Fruit fly (Drosophila melanogaster) whole organism, embryonic: Measurements from ENCODE around the gene CG42494.

Source experiments
- Antp ChIP-seq: fragments of 200-800 bp; sonication (Bioruptor generic); optimal IDR thresholded peaks from 3 replicates; lab custom pipeline; 2016; ENCODE audit warnings: missing biosample characterization, missing genetic modification characterization
- Asciz ChIP-seq: fragments of 200-800 bp; sonication (Bioruptor generic); optimal IDR thresholded peaks from 2 replicates; lab custom pipeline; 2017; ENCODE audit warnings: missing biosample characterization, mild to moderate bottlenecking, missing genetic modification characterization, missing genetic modification reagents
- CG11695 ChIP-seq: fragments of 200-800 bp; sonication (Bioruptor generic); IDR thresholded peaks from 3 replicates; pipeline ENCODE4 v1.3.6; 2022; ENCODE audit warnings: missing biosample characterization, missing genetic modification characterization
- CG12104 ChIP-seq: fragments of 200-800 bp; sonication (Bioruptor generic); optimal IDR thresholded peaks from 3 replicates; lab custom pipeline; 2016; ENCODE audit warnings: missing biosample characterization, missing genetic modification characterization
- CG12219 ChIP-seq: fragments of 200-800 bp; sonication (Bioruptor generic); optimal IDR thresholded peaks from 3 replicates; lab custom pipeline; 2018; ENCODE audit warnings: missing biosample characterization, mild to moderate bottlenecking, missing genetic modification characterization
- CG12299 ChIP-seq: fragments of 200-800 bp; sonication (Bioruptor generic); optimal IDR thresholded peaks from 2 replicates; lab custom pipeline; 2018; ENCODE audit warnings: missing biosample characterization, mild to moderate bottlenecking, missing genetic modification characterization
- CG13894 ChIP-seq: fragments of 200-800 bp; sonication (Bioruptor generic); optimal IDR thresholded peaks from 3 replicates; lab custom pipeline; 2018; ENCODE audit warnings: missing biosample characterization, mild to moderate bottlenecking, missing genetic modification characterization, moderate library complexity
- CG15011 ChIP-seq: fragments of 200-800 bp; sonication (Bioruptor generic); optimal IDR thresholded peaks from 3 replicates; lab custom pipeline; 2018; ENCODE audit warnings: missing biosample characterization, mild to moderate bottlenecking, missing genetic modification characterization
- CG15073 ChIP-seq: fragments of 200-800 bp; sonication (Bioruptor generic); optimal IDR thresholded peaks from 2 replicates; lab custom pipeline; 2016; ENCODE audit warnings: missing biosample characterization, missing genetic modification characterization
- CG17361 ChIP-seq: fragments of 200-800 bp; sonication (Bioruptor generic); IDR thresholded peaks from 3 replicates; pipeline ENCODE4 v1.3.6; 2022; ENCODE audit warnings: missing biosample characterization, missing genetic modification characterization
- CG17385 ChIP-seq: fragments of 200-800 bp; sonication (Bioruptor generic); optimal IDR thresholded peaks from 3 replicates; lab custom pipeline; 2018; ENCODE audit warnings: missing biosample characterization, mild to moderate bottlenecking, missing genetic modification characterization
- CG17568 ChIP-seq: fragments of 200-800 bp; sonication (Bioruptor generic); optimal IDR thresholded peaks from 2 replicates; lab custom pipeline; 2018; ENCODE audit warnings: missing biosample characterization, mild to moderate bottlenecking, missing genetic modification characterization, moderate library complexity
- CG18011 ChIP-seq: fragments of 200-800 bp; sonication (Bioruptor generic); optimal IDR thresholded peaks from 2 replicates; lab custom pipeline; 2017; ENCODE audit warnings: missing biosample characterization, missing genetic modification characterization, mild to moderate bottlenecking, moderate library complexity, missing genotype
- CG2129 ChIP-seq: fragments of 200-800 bp; sonication (Bioruptor generic); IDR thresholded peaks from 2 replicates; pipeline ENCODE4 v1.3.6; 2022; ENCODE audit warnings: missing biosample characterization, missing genetic modification characterization; ENCODE audit not compliant: partially characterized antibody
- CG30431 ChIP-seq: fragments of 200-800 bp; sonication (Bioruptor generic); optimal IDR thresholded peaks from 2 replicates; lab custom pipeline; 2017; ENCODE audit warnings: missing biosample characterization, missing genetic modification characterization
- CG34376 ChIP-seq: fragments of 200-800 bp; sonication (Bioruptor generic); optimal IDR thresholded peaks from 2 replicates; lab custom pipeline; 2018; ENCODE audit warnings: missing biosample characterization, mild to moderate bottlenecking, missing genetic modification characterization
- CG3838 ChIP-seq: fragments of 200-800 bp; sonication (Bioruptor generic); optimal IDR thresholded peaks from 3 replicates; lab custom pipeline; 2016; ENCODE audit warnings: missing biosample characterization, missing genetic modification characterization
- CG3995 ChIP-seq: fragments of 200-800 bp; sonication (Bioruptor generic); optimal IDR thresholded peaks from 3 replicates; lab custom pipeline; 2016; ENCODE audit warnings: missing biosample characterization, missing genetic modification characterization
- CG4404 ChIP-seq: fragments of 200-800 bp; sonication (Bioruptor generic); IDR thresholded peaks from 2 replicates; pipeline ENCODE4 v1.3.6; 2022; ENCODE audit warnings: missing biosample characterization, missing genetic modification characterization
- CG6254 ChIP-seq: fragments of 200-800 bp; sonication (Bioruptor generic); optimal IDR thresholded peaks from 3 replicates; lab custom pipeline; 2017; ENCODE audit warnings: mild to moderate bottlenecking, missing biosample characterization, missing genetic modification reagents, missing genetic modification characterization
- CG6683 ChIP-seq: fragments of 200-800 bp; sonication (Bioruptor generic); optimal IDR thresholded peaks from 2 replicates; lab custom pipeline; 2017; ENCODE audit warnings: missing biosample characterization, mild to moderate bottlenecking, missing genetic modification characterization, missing genetic modification reagents
- CG6765 ChIP-seq: fragments of 200-800 bp; sonication (Bioruptor generic); optimal IDR thresholded peaks from 3 replicates; lab custom pipeline; 2017; ENCODE audit warnings: missing biosample characterization, mild to moderate bottlenecking, missing genetic modification characterization
- CG7556 ChIP-seq: fragments of 200-800 bp; sonication (Bioruptor generic); optimal IDR thresholded peaks from 2 replicates; lab custom pipeline; 2017; ENCODE audit warnings: missing biosample characterization, mild to moderate bottlenecking, missing genetic modification characterization
- CG9932 ChIP-seq: fragments of 200-800 bp; sonication (Bioruptor generic); IDR thresholded peaks from 2 replicates; pipeline ENCODE4 v1.3.6; 2022; ENCODE audit warnings: missing biosample characterization, missing genetic modification characterization
- Dp ChIP-seq: fragments of 200-800 bp; sonication (Bioruptor generic); optimal IDR thresholded peaks from 2 replicates; lab custom pipeline; 2018; ENCODE audit warnings: missing biosample characterization, mild to moderate bottlenecking, missing genetic modification characterization, moderate library complexity
- Dref ChIP-seq: fragments of 200-800 bp; sonication (Bioruptor generic); IDR thresholded peaks from 2 replicates; pipeline ENCODE4 v1.3.6; 2022; ENCODE audit warnings: missing biosample characterization, missing genetic modification characterization
- Hmr ChIP-seq: fragments of 200-800 bp; sonication (Bioruptor generic); optimal IDR thresholded peaks from 3 replicates; lab custom pipeline; 2017; ENCODE audit warnings: mild to moderate bottlenecking, missing biosample characterization, missing genetic modification reagents, missing genetic modification characterization
- Nf-YC ChIP-seq: fragments of 200-800 bp; optimal IDR thresholded peaks from 3 replicates; lab custom pipeline; 2019; ENCODE audit warnings: missing biosample characterization, mild to moderate bottlenecking, missing genetic modification characterization, moderate library complexity
- Rfx ChIP-seq: fragments of 200-800 bp; sonication (Bioruptor generic); IDR thresholded peaks from 2 replicates; pipeline ENCODE4 v1.3.6; 2022; ENCODE audit warnings: missing biosample characterization, missing genetic modification characterization
- Six4 ChIP-seq: fragments of 200-800 bp; sonication (Bioruptor generic); optimal IDR thresholded peaks from 2 replicates; lab custom pipeline; 2016; ENCODE audit warnings: missing biosample characterization, missing genetic modification characterization
- Sox100B ChIP-seq: fragments of 200-800 bp; sonication (Bioruptor generic); optimal IDR thresholded peaks from 3 replicates; lab custom pipeline; 2018; ENCODE audit warnings: missing biosample characterization, mild to moderate bottlenecking, missing genetic modification characterization
- Ssrp ChIP-seq: fragments of 200-800 bp; sonication (Bioruptor generic); optimal IDR thresholded peaks from 2 replicates; lab custom pipeline; 2018; ENCODE audit warnings: missing biosample characterization, mild to moderate bottlenecking, missing genetic modification characterization, moderate library complexity
- Stat92E ChIP-seq, 3 experiments: fragments of >200 bp in 2 of 3; fragments of 200-800 bp in 1 of 3; sonication (Bioruptor generic) in 1 of 3; optimal IDR thresholded peaks; 2 replicates each; lab custom pipeline; 2017 to 2019; ENCODE audit warnings: missing biosample characterization in 3 of 3, missing genetic modification characterization in 3 of 3, mild to moderate bottlenecking in 1 of 3, moderate library complexity in 1 of 3
- chn ChIP-seq: fragments of 200-800 bp; sonication (Bioruptor generic); optimal IDR thresholded peaks from 2 replicates; lab custom pipeline; 2016; ENCODE audit warnings: missing biosample characterization, missing genetic modification characterization
- cwo ChIP-seq: fragments of 200-800 bp; sonication (Bioruptor generic); optimal IDR thresholded peaks from 3 replicates; lab custom pipeline; 2017; ENCODE audit warnings: missing biosample characterization, missing genetic modification characterization, mild to moderate bottlenecking, moderate library complexity, missing genetic modification reagents
- gcm ChIP-seq: fragments of 200-800 bp; sonication (Bioruptor generic); optimal IDR thresholded peaks from 2 replicates; lab custom pipeline; 2019; ENCODE audit warnings: missing biosample characterization, mild to moderate bottlenecking, missing genetic modification characterization, moderate library complexity
- hth ChIP-seq: fragments of >200 bp; optimal IDR thresholded peaks from 2 replicates; lab custom pipeline; 2017; ENCODE audit warnings: inconsistent platforms
- lov ChIP-seq, 2 experiments: fragments of 200-800 bp in 1 of 2; fragments of >200 bp in 1 of 2; sonication (Bioruptor generic) in 1 of 2; IDR thresholded peaks in 1 of 2; optimal IDR thresholded peaks in 1 of 2; 2 replicates in 1 of 2; 3 replicates in 1 of 2; pipeline versions ENCODE4 v1.3.6 to Lab custom; 2017 to 2022; ENCODE audit warnings: missing biosample characterization in 1 of 2, missing genetic modification characterization in 1 of 2
- onecut ChIP-seq: fragments of 200-800 bp; sonication (Bioruptor generic); IDR thresholded peaks from 2 replicates; pipeline ENCODE4 v1.3.6; 2022; ENCODE audit warnings: missing biosample characterization, missing genetic modification characterization
- pzg ChIP-seq: fragments of 200-800 bp; sonication (Bioruptor generic); optimal IDR thresholded peaks from 3 replicates; lab custom pipeline; 2018; ENCODE audit warnings: missing biosample characterization, mild to moderate bottlenecking, missing genetic modification characterization, moderate library complexity
- row ChIP-seq: fragments of 200-800 bp; sonication (Bioruptor generic); IDR thresholded peaks from 3 replicates; pipeline ENCODE4 v1.3.6; 2022; ENCODE audit warnings: missing biosample characterization, missing genetic modification characterization
- sisA ChIP-seq: fragments of 200-800 bp; sonication (Bioruptor generic); IDR thresholded peaks from 2 replicates; pipeline ENCODE4 v1.3.6; 2022; ENCODE audit warnings: missing biosample characterization, missing genetic modification characterization
- ssp ChIP-seq: fragments of 200-800 bp; sonication (Bioruptor generic); IDR thresholded peaks from 2 replicates; pipeline ENCODE4 v1.3.6; 2022; ENCODE audit warnings: missing biosample characterization, missing genetic modification characterization
- tin ChIP-seq: fragments of 200-800 bp; sonication (Bioruptor generic); optimal IDR thresholded peaks from 3 replicates; lab custom pipeline; 2016; ENCODE audit warnings: missing biosample characterization, missing genetic modification characterization
- twi ChIP-seq: fragments of 200-800 bp; optimal IDR thresholded peaks from 2 replicates; lab custom pipeline; 2019; ENCODE audit warnings: missing biosample characterization, mild to moderate bottlenecking, missing genetic modification characterization, moderate library complexity
- unpg ChIP-seq: fragments of 200-800 bp; sonication (Bioruptor generic); optimal IDR thresholded peaks from 3 replicates; lab custom pipeline; 2018; ENCODE audit warnings: missing biosample characterization, mild to moderate bottlenecking, missing genetic modification characterization, moderate library complexity
- wdn ChIP-seq: fragments of 200-800 bp; sonication (Bioruptor generic); IDR thresholded peaks from 2 replicates; pipeline ENCODE4 v1.3.6; 2022; ENCODE audit warnings: missing biosample characterization, missing genetic modification characterization
- yki ChIP-seq: fragments of >200 bp; optimal IDR thresholded peaks from 3 replicates; lab custom pipeline; 2018
- z ChIP-seq: fragments of 200-800 bp; sonication (Bioruptor generic); IDR thresholded peaks from 3 replicates; pipeline ENCODE4 v1.3.6; 2022; ENCODE audit warnings: missing biosample characterization, missing genetic modification characterization
- zen2 ChIP-seq: fragments of 200-800 bp; sonication (Bioruptor generic); IDR thresholded peaks from 3 replicates; pipeline ENCODE4 v1.3.6; 2022; ENCODE audit warnings: missing biosample characterization, missing genetic modification characterization; ENCODE audit not compliant: partially characterized antibody
- zf30C ChIP-seq: fragments of 200-800 bp; sonication (Bioruptor generic); optimal IDR thresholded peaks from 3 replicates; lab custom pipeline; 2018; ENCODE audit warnings: missing biosample characterization, mild to moderate bottlenecking, missing genetic modification characterization

The CG42494 gene

dm6 chr3L:3164951-3165350 lies 19.3 kb upstream of the CG42494 start, which contains the start of gene CG32280 (continued):
- no peak for TF ChIP-seq tin (GFP tag; lab: Kevin White, UChicago)
- TF ChIP-seq CG18011 (GFP tag; lab: Kevin White, UChicago), result no peak
- no peak for TF ChIP-seq CG11695 (GFP tag; lab: Robert Waterston, UW)
- TF ChIP-seq CG12299 (tag; lab: Kevin White, UChicago), result no peak
- TF ChIP-seq CG34376 (GFP tag; lab: Kevin White, UChicago), result peak; percentile 69
- TF ChIP-seq CG13894 (tag; lab: Kevin White, UChicago), result no peak
- no peak for TF ChIP-seq lov (optimal IDR thresholded peaks at IDR 0.05; lab: Kevin White, UChicago)
- no peak for TF ChIP-seq lov (GFP tag; IDR thresholded peaks at IDR 0.05; lab: Robert Waterston, UW)
- TF ChIP-seq pzg (GFP tag; lab: Kevin White, UChicago), result peak; percentile 91
- TF ChIP-seq Asciz, result no peak
- no peak for TF ChIP-seq Sox100B (GFP tag; lab: Kevin White, UChicago)
- TF ChIP-seq CG3995, result peak; percentile 77
- TF ChIP-seq CG30431 (GFP tag; lab: Kevin White, UChicago), result no peak
- peak; percentile 20 for TF ChIP-seq Nf-YC (tag; lab: Kevin White, UChicago)
- TF ChIP-seq CG17361 (GFP tag; lab: Robert Waterston, UW), result 0 out of 3 replicates have a peak, but pooled peaks have one; percentile 12
- no peak for TF ChIP-seq cwo (GFP tag; lab: Kevin White, UChicago)
- TF ChIP-seq twi (tag; lab: Kevin White, UChicago), result no peak
- TF ChIP-seq zen2, result peak; percentile 92
- peak; percentile 10 for TF ChIP-seq CG6683 (GFP tag; lab: Kevin White, UChicago)
- no peak for TF ChIP-seq CG4404 (GFP tag; lab: Robert Waterston, UW)
- no peak for TF ChIP-seq CG3838 (GFP tag; lab: Kevin White, UChicago)
- no peak for TF ChIP-seq ssp (GFP tag; lab: Robert Waterston, UW)
- no peak for TF ChIP-seq CG15011 (GFP tag; lab: Kevin White, UChicago)
- no peak for TF ChIP-seq sisA (GFP tag; lab: Robert Waterston, UW)
- TF ChIP-seq chn (GFP tag; lab: Kevin White, UChicago), result no peak
- peak; percentile 43; the same call in 1 of the 2 replicates for TF ChIP-seq Rfx
- TF ChIP-seq CG6254, result no peak
- TF ChIP-seq wdn (GFP tag; lab: Robert Waterston, UW), result no peak
- peak; percentile 20 for TF ChIP-seq unpg (GFP tag; lab: Kevin White, UChicago)
- TF ChIP-seq Hmr (GFP tag; lab: Kevin White, UChicago), result no peak
- TF ChIP-seq hth (lab: Kevin White, UChicago), result no peak
- peak; percentile 35 for TF ChIP-seq Antp (GFP tag; lab: Kevin White, UChicago)
- TF ChIP-seq zf30C (GFP tag; lab: Kevin White, UChicago), result peak; percentile 85
- TF ChIP-seq CG12104, result no peak
- TF ChIP-seq Six4 (GFP tag; lab: Kevin White, UChicago), result no peak
- peak; percentile 28 for TF ChIP-seq Dp (GFP tag; lab: Kevin White, UChicago)
- TF ChIP-seq CG9932 (GFP tag; lab: Robert Waterston, UW), result peak; percentile 63
- TF ChIP-seq z (GFP tag; lab: Robert Waterston, UW), result no peak
- peak; percentile 20 for TF ChIP-seq CG6765 (GFP tag; lab: Kevin White, UChicago)
- TF ChIP-seq Ssrp (tag; lab: Kevin White, UChicago), result no peak
- TF ChIP-seq row (GFP tag; lab: Robert Waterston, UW), result peak; percentile 62
- TF ChIP-seq CG12219 (GFP tag; lab: Kevin White, UChicago), result no peak
- TF ChIP-seq CG7556 (GFP tag; lab: Kevin White, UChicago), result no peak
- TF ChIP-seq gcm, result no peak
- peak; percentile 76 for TF ChIP-seq CG2129 (GFP tag; lab: Robert Waterston, UW)
- peak; percentile 96 for TF ChIP-seq Dref
- peak in 1 of 3 experiments; percentile 61 for TF ChIP-seq Stat92E (GFP tag; optimal IDR thresholded peaks at IDR 0.05; lab: Kevin White, UChicago)
- no peak; the same call in 1 of the 2 replicates for TF ChIP-seq onecut
- TF ChIP-seq CG15073, result no peak
- TF ChIP-seq CG17568, result no peak
- TF ChIP-seq yki (lab: Kevin White, UChicago), result no peak
- TF ChIP-seq CG17385 (GFP tag; lab: Kevin White, UChicago), result no peak
